Fruit fly (Drosophila melanogaster) Kc167 (cell line): ENCODE measurements around the gene Pfdn1.

Experiments used
- Myc ChIP-seq: fragments of >200 bp; optimal IDR thresholded peaks from 2 replicates; lab custom pipeline; 2017; ENCODE audit warnings: missing external identifiers
- Sin3A ChIP-seq: fragments of >200 bp; optimal IDR thresholded peaks from 2 replicates; lab custom pipeline; 2018; ENCODE audit warnings: missing external identifiers
- h ChIP-seq: fragments of >200 bp; optimal IDR thresholded peaks from 3 replicates; lab custom pipeline; 2018; ENCODE audit warnings: missing external identifiers
- insv ChIP-seq: fragments of >200 bp; optimal IDR thresholded peaks from 3 replicates; lab custom pipeline; 2018; ENCODE audit warnings: missing external identifiers
- psq ChIP-seq: fragments of >200 bp; optimal IDR thresholded peaks from 2 replicates; lab custom pipeline; 2017; ENCODE audit warnings: missing external identifiers
- ttk ChIP-seq: sonication (Bioruptor generic); optimal IDR thresholded peaks from 2 replicates; lab custom pipeline; 2017; ENCODE audit warnings: missing external identifiers

Pfdn1 gene

DNA sequence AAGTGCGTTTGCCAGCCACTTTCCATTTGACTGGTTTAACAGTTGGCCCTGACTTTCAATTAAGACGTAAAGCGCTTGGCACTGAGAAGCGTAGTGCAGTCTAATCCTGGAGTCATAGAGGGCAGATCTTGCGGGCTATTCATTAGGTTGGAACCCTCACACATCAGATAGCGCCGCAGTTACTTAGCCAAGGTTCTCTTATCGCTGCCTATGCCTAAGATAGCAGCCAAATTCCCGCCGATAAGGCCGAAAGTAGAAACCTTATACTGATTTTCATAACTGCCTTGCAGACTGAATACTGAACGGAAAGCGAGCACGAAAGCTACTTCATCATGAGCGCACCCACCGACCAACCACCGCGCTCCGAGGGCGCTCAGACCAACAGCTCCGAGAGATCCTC is 3.2 kb downstream of the Pfdn1 start:
- TF ChIP-seq insv (lab: Kevin White, UChicago), result no peak
- no peak for TF ChIP-seq psq (lab: Kevin White, UChicago)
- no peak for TF ChIP-seq h
- TF ChIP-seq ttk (lab: Kevin White, UChicago), result no peak
- no peak for TF ChIP-seq Sin3A (lab: Kevin White, UChicago)

DNA sequence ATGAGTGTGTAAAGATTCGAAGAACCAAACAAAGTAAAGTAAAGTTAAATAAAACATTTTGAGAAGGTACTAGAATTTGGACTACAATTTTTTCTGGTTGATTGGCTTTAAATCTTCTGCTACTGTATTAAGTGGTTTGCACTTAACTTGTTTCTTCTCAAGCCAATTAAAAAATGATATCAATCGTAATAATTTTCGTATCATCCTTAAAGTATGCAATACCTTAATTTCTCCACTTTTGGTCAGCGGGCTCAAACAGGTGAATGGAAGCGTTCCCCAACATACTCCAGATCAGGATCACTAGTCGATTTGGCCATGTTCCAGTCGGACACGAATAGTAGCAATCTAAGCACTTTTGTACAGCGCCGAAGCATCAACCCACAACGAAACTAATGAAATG is 5.0 kb downstream of the Pfdn1 start:
- TF ChIP-seq h (no peak), insv (lab: Kevin White, UChicago) (no peak), psq (lab: Kevin White, UChicago) (no peak), Myc (lab: Kevin White, UChicago) (no peak), ttk (lab: Kevin White, UChicago) (no peak)

DNA sequence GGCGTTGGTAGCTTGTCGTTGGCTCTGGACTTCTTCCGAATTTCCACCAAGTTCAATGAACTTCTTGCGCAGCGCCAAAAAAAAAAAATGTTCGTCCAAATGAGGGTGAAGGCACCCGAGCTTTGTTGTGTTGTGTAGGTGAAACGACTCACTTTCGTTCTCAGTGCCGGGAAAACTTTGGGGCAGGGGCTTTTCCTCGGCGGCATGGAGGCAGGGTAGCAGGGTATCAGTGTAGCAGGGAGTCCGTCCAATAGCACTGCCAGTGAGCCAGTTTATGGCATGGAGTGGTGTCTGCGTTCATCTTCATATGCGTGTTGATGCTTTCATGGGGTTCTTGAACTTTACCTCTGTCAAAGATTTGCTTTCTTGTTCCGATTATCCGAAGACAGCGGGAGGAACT is 5.4 kb downstream of the Pfdn1 start:
- TF ChIP-seq insv (lab: Kevin White, UChicago), result no peak

DNA sequence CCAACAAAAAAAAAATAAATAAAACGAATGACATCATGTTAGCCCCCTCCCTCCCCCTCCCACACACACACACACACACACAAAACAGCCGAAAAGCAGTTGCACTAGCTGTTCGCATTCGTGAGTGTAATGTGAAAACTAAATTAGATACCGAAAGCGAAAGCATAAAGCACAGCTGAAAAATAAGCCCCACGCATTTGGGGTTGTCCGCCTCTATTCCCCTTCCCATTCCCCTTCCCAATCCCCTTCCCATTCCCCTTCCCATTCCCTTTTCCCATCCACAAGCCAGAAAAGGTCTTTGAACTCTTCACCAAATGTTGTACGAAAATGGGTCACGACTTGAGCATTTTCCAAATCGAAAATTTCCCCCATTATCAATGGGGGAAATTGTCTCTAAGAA is 6.5 kb downstream of the Pfdn1 start:
- TF ChIP-seq Myc (lab: Kevin White, UChicago) (no peak), insv (lab: Kevin White, UChicago) (no peak), h (no peak), ttk (lab: Kevin White, UChicago) (no peak), psq (lab: Kevin White, UChicago) (no peak), Sin3A (lab: Kevin White, UChicago) (no peak)

DNA sequence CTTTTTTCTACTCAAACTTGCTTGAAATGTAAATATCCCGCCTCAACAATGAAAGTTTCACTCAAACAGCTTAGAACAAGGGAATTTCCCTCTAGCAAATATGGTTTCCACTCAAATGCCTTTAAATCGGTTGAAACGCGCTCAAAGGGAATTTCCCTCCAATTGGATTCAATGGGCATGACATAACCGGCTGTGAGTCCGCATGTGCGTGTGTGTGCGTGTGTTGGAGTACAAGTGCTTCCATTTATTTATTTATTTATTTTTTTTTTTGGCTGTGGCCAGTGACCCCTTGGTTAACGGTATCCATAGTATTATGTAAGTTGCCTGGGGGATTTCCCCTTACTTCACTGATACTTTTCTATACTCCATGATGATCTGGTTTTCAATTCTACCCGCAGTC is 7.3 kb downstream of the Pfdn1 start:
- TF ChIP-seq Myc (lab: Kevin White, UChicago), result no peak

DNA sequence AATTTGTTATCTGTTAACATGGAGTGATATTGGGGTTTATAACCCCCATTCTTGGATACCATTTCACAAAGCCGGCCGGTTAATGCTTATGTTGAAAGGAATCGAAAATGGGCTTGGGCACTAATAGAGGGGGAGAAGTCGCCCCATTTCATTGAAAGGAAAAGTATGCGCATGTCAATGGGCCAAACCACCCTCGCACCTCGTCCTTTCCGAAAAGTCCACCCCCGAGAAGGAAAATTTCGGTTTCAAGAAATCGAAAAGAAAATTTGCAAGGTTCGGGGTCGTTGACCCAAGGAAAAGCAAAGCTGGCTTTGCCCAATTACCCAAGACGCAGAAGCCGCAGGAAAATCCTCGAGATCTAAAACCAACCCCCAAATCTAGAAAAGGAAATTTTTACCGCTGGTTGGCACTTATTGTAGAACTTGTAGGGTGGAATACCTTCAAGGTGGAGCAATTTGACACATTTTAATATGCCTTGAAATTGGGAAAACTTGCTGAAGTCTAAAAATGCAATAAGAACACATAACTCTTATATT is 8.0 kb downstream of the Pfdn1 start:
- TF ChIP-seq Sin3A (lab: Kevin White, UChicago), result no peak
- TF ChIP-seq h, result no peak
- no peak for TF ChIP-seq ttk (lab: Kevin White, UChicago)
- TF ChIP-seq Myc (lab: Kevin White, UChicago), result no peak
- TF ChIP-seq insv (lab: Kevin White, UChicago), result no peak

DNA sequence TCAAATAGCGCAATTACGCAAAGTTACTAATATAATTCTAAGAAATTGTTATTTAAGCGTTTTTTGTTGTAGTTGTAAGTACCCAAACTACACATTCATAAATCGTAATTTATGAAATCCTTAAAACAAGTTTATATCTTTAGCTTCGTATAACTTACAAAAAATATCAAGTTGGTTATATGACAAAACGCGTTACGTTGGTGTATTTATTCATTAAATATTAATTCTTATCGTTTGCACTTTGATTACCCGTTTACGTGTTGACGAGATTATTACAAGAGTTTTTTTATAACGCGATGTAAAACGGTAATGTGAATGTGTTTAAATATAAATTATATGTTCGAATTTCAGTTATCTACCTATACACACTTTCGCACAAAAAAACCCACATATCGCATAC is 8.8 kb downstream of the Pfdn1 start:
- TF ChIP-seq Myc (lab: Kevin White, UChicago) (no peak), insv (lab: Kevin White, UChicago) (no peak), psq (lab: Kevin White, UChicago) (no peak), Sin3A (lab: Kevin White, UChicago) (no peak)

DNA sequence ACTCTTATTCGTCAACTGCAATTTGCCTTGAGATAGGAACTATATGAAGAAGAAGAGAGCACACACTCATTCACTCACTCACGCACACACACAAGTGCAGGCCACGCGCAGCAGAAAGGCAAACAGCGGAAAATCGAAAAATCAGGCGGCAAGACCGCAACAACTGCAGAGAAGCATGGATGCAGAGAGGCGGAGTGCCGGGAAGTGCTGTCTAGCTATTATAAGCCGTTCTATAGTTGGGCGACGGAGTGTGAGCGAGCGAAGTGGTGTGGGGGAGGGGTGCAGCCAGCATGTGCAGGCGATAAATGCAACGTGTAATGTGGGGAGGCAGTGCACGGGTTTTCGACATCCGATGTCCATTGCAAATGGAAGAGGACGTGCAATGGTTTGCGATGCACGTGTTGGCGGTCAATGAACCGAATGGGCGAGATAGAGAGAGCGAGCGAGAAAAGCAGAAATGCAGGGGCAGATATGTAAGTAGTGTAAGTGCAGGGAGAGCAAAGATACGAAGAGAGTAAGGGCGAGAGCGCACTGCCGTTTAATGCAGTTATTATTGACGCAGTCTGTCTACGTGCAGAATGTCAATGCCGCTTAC is 10.0 kb downstream of the Pfdn1 start:
- TF ChIP-seq ttk (lab: Kevin White, UChicago) (no peak), h (no peak)

DNA sequence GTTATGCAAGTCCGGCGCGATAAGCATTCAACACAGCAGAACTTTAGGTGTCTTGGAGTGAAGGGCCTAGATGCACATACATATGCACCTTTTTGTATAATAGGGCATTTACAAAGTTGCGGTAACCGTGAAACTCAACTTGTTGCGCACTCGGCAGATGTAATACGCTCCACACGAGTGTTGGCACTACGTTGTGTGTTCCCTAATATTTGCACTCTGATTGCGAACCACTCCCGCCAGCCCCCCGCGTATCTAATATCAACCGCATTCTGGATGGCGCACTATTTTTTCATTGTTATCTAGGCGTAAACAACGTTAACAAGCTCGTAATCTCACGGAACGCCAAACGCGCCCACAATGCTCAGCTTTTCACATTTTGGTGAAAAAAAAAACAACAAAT is 11.4 kb downstream of the Pfdn1 start:
- no peak for TF ChIP-seq Myc (lab: Kevin White, UChicago)
- no peak for TF ChIP-seq h
- TF ChIP-seq ttk (lab: Kevin White, UChicago), result no peak
- no peak for TF ChIP-seq insv (lab: Kevin White, UChicago)
- TF ChIP-seq Sin3A (lab: Kevin White, UChicago), result no peak
- TF ChIP-seq psq (lab: Kevin White, UChicago), result no peak

DNA sequence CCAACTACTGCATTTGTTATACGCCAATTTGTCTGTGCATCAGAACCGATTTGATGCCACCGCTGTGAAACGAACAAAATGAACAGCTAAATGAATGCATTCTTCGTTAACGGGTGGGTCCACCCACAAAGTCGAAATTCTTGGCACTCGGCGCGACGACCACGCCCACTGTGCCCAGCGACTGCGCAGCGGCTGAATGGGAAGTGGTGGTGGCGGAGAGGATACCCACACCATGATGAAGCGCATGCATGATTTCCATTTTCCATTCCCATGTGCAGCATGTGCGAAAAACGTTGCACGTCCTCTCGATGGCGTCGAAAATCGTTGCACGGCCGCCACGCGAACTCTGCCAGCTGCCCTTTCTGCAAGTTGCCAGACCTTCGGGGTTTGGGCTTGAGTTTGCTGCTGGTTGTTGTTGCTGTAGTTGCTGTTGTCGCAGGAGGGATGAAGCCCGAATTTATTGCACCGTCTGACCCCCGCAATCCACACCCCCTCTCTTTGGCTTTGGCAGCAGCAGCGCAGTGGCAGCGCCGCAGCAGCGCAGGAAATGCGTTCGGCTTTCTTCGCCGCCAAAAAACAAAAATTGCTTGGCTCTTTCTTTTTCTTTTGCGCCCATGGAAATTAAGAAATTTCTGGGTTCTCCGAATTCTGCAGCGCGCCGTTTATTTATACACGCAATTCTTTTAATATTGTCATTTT is 12.4 kb downstream of the Pfdn1 start:
- TF ChIP-seq insv (lab: Kevin White, UChicago) (no peak), Myc (lab: Kevin White, UChicago) (no peak), psq (lab: Kevin White, UChicago) (no peak), ttk (lab: Kevin White, UChicago) (no peak), h (no peak), Sin3A (lab: Kevin White, UChicago) (no peak)

DNA sequence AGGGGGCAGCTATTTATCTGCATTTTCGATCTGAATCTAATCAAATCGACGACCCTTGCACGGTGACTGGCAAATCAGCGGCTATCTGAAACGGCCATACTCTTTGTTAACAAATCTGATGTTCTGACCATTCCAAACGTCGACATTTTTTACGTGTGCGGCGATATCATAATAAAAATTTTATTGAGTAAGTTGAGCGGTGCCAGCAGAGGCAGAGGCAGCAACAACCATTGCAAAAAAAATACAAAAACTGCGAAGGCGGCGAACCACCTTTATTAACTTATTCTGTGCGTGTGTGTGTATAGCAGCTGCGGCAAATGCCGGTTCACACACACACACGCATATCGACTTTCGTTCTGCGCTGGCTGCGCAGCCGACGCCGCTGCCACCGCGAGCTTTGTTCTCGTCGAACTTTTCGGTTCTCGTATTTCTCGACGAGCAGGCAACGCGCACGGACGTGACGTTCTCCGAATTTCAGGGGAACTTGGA is 13.3 kb downstream of the Pfdn1 start, which contains the start of gene Kr-h1:
Gene Kr-h1, plus strand, starts transcription at position 447 of the 489 bp plus-strand sequence.
- TF ChIP-seq ttk (lab: Kevin White, UChicago) (no peak), h (no peak), insv (lab: Kevin White, UChicago) (no peak), Myc (lab: Kevin White, UChicago) (no peak), Sin3A (lab: Kevin White, UChicago) (no peak)

DNA sequence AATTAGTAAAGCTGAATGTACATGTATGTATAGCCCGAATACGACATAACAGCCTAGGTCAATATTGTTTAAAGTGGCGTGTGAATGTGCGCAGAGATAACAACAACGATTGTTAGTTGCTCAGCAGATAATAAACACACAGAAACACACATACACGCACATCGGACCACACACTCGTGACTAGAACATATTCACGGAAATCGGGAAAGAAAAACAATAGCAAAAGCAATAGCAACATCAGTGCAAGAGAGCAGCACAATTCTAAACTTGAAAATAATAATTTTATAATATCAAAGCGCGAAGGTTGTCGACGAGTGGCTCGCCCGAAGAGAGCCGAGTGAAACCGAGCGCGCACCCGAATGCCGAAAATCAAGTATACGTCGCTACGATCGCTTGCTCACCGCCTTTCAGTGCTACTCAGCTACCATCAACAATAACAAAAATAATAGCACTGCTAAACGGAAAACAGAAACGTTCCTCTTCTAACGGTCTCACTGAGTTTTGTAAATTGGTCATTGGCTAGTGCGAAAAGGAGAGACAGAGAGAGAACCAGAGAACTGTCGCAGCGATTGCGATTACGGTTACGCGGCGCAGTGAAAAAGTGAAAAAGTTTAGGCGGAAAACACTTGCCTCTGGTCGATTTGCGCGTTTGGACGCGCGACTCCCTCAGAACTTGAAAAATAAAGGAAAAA is 14.2 kb downstream of the Pfdn1 start:
- TF ChIP-seq insv (lab: Kevin White, UChicago), result no peak
- TF ChIP-seq Sin3A (lab: Kevin White, UChicago), result no peak
- no peak for TF ChIP-seq psq (lab: Kevin White, UChicago)
- TF ChIP-seq h, result no peak
- no peak for TF ChIP-seq Myc (lab: Kevin White, UChicago)
